Fruit fly (Drosophila melanogaster) Kc167 (cell line): ENCODE measurements around the gene faf.

Source experiments
- Myc ChIP-seq: fragments of >200 bp; optimal IDR thresholded peaks from 2 replicates; lab custom pipeline; 2017; ENCODE audit warnings: missing external identifiers
- h ChIP-seq: fragments of >200 bp; optimal IDR thresholded peaks from 3 replicates; lab custom pipeline; 2018; ENCODE audit warnings: missing external identifiers
- insv ChIP-seq: fragments of >200 bp; optimal IDR thresholded peaks from 3 replicates; lab custom pipeline; 2018; ENCODE audit warnings: missing external identifiers
- psq ChIP-seq: fragments of >200 bp; optimal IDR thresholded peaks from 2 replicates; lab custom pipeline; 2017; ENCODE audit warnings: missing external identifiers

- TF ChIP-seq psq (lab: Kevin White, UChicago) = no peak
- no peak for TF ChIP-seq Myc
- no peak for TF ChIP-seq insv (lab: Kevin White, UChicago)
- TF ChIP-seq h (lab: Kevin White, UChicago) = no peak
These were observed 8.6 kb upstream of the faf start for dm6 chr3R:31768198-31768597.
